Fruit fly (Drosophila melanogaster) whole organism: Measurements from ENCODE around the gene ftz-f1.

Source experiments
- CG8478 ChIP-seq: fragments of >200 bp; optimal IDR thresholded peaks from 2 replicates; lab custom pipeline; 2018; ENCODE audit warnings: inconsistent platforms
- Dll ChIP-seq: fragments of >200 bp; optimal IDR thresholded peaks from 2 replicates; lab custom pipeline; 2017
- pan ChIP-seq: fragments of >200 bp; optimal IDR thresholded peaks from 2 replicates; lab custom pipeline; 2017
- psq ChIP-seq: fragments of >200 bp; optimal IDR thresholded peaks from 2 replicates; lab custom pipeline; 2017
- usp ChIP-seq: fragments of >200 bp; optimal IDR thresholded peaks from 2 replicates; lab custom pipeline; 2017; ENCODE audit warnings: missing biosample characterization, missing genetic modification characterization, mixed read lengths

- TF ChIP-seq psq (no peak), pan (no peak), usp (GFP tag; lab: Kevin White, UChicago) (no peak), CG8478 (no peak), Dll (lab: Kevin White, UChicago) (no peak)
These were observed 11.7 kb downstream of the ftz-f1 start for dm6 chr3L:18789203-18790018.
